Fruit fly (Drosophila melanogaster): ENCODE results near the gene Nufip.

The Nufip gene

DNA sequence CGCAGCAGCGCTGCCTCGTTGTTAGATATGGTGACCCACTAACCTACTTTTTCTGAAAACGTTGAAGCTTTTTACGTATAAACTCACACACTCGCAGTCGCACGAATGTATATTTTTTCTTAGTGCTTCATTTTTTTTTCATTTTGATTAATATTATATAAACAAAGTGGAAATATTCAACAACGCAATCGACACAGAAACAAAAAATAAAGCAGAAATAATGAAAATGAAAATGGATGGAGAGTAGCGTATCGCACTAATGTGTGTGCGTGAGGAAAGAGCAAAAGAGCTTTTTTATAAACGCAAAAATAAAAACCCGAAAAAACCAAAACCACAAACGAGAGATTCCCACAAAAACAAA lies 37.9 kb upstream of the Nufip start (continued):
- TF ChIP-seq ac (GFP tag; optimal IDR thresholded peaks at IDR 0.05) (no peak), al (GFP tag; IDR thresholded peaks at IDR 0.05) (peak; percentile 35; the same call in 1 of the 2 replicates), psq (GFP tag; optimal IDR thresholded peaks at IDR 0.05) (no peak), CG34422 (GFP tag; IDR thresholded peaks at IDR 0.05) (no peak), hkb (optimal IDR thresholded peaks at IDR 0.05) (no peak), hkb (GFP tag; IDR thresholded peaks at IDR 0.05) (peak; percentile 74), CG11504 (tag; optimal IDR thresholded peaks at IDR 0.05) (peak; percentile 54), nau (GFP tag; optimal IDR thresholded peaks at IDR 0.05) (peak; percentile 12), CG12071 (GFP tag; optimal IDR thresholded peaks at IDR 0.05) (no peak), H2.0 (GFP tag; IDR thresholded peaks at IDR 0.05) (peak; percentile 49), H15 (GFP tag; IDR thresholded peaks at IDR 0.05) (peak; percentile 48; the same call in 1 of the 3 replicates), CG13296 (GFP tag; optimal IDR thresholded peaks at IDR 0.05) (peak; percentile 17), CG14014 (GFP tag; IDR thresholded peaks at IDR 0.05) (peak; percentile 42; the same call in 1 of the 2 replicates), lilli (GFP tag; optimal IDR thresholded peaks at IDR 0.05) (peak; percentile 31), dysf (GFP tag; IDR thresholded peaks at IDR 0.05) (peak; percentile 53; the same call in 2 of the 3 replicates), CG1832 (GFP tag; optimal IDR thresholded peaks at IDR 0.05) (no peak), danr (GFP tag; IDR thresholded peaks at IDR 0.05) (0 out of 2 replicates have a peak, but pooled peaks have one; percentile 26), Fer2 (tag; optimal IDR thresholded peaks at IDR 0.05) (no peak), CG18011 (GFP tag; optimal IDR thresholded peaks at IDR 0.05) (no peak), ase (GFP tag; IDR thresholded peaks at IDR 0.05) (peak; percentile 30; the same call in 1 of the 3 replicates), ERR (GFP tag; optimal IDR thresholded peaks at IDR 0.05) (no peak), Med (GFP tag) (peak; percentile 51), CG17568 (GFP tag; optimal IDR thresholded peaks at IDR 0.05) (no peak), ken (GFP tag; IDR thresholded peaks at IDR 0.05) (peak; percentile 58; the same call in 2 of the 3 replicates), CG5953 (GFP tag; IDR thresholded peaks at IDR 0.05) (0 out of 2 replicates have a peak, but pooled peaks have one; percentile 4), wdn (GFP tag; IDR thresholded peaks at IDR 0.05) (0 out of 2 replicates have a peak, but pooled peaks have one; percentile 30), CG12299 (tag; optimal IDR thresholded peaks at IDR 0.05) (peak; percentile 20), grau (tag; optimal IDR thresholded peaks at IDR 0.05) (peak; percentile 38), sens (GFP tag) (peak; percentile 25), CG8290 (GFP tag; optimal IDR thresholded peaks at IDR 0.05) (no peak), CG8290 (tag; optimal IDR thresholded peaks at IDR 0.05) (no peak), CG15514 (GFP tag; optimal IDR thresholded peaks at IDR 0.05) (peak; percentile 30), CG18476 (GFP tag; optimal IDR thresholded peaks at IDR 0.05) (peak; percentile 40)

- peak; percentile 10 for TF ChIP-seq sd (tag; optimal IDR thresholded peaks at IDR 0.05)
- peak; percentile 44 for TF ChIP-seq CG12659 (GFP tag; optimal IDR thresholded peaks at IDR 0.05)
- peak; percentile 41 for TF ChIP-seq al (GFP tag; IDR thresholded peaks at IDR 0.05)
- peak; percentile 45 for TF ChIP-seq lilli (GFP tag; optimal IDR thresholded peaks at IDR 0.05)
- no peak for TF ChIP-seq D (optimal IDR thresholded peaks at IDR 0.05)
- TF ChIP-seq D (GFP tag; optimal IDR thresholded peaks at IDR 0.05), result no peak
- no peak for TF ChIP-seq ERR (GFP tag; optimal IDR thresholded peaks at IDR 0.05)
- peak; percentile 61; the same call in 2 of the 3 replicates for TF ChIP-seq HLH4C (GFP tag; IDR thresholded peaks at IDR 0.05; ENCODE audit: partially characterized antibody)
- TF ChIP-seq CG17361 (GFP tag; IDR thresholded peaks at IDR 0.05), result peak; percentile 47; the same call in 2 of the 3 replicates
- peak; percentile 6 for TF ChIP-seq Sry-δ (GFP tag; optimal IDR thresholded peaks at IDR 0.05)
- peak; percentile 70 for TF ChIP-seq CG17359 (tag; optimal IDR thresholded peaks at IDR 0.05)
- TF ChIP-seq tll (GFP tag; optimal IDR thresholded peaks at IDR 0.05), result no peak
- peak; percentile 86 for TF ChIP-seq H2.0 (GFP tag; IDR thresholded peaks at IDR 0.05)
- peak; percentile 65 for TF ChIP-seq ttk (GFP tag; IDR thresholded peaks at IDR 0.05)
- no peak for TF ChIP-seq MTF-1 (GFP tag; optimal IDR thresholded peaks at IDR 0.05; ENCODE audit: borderline replicate concordance)
- TF ChIP-seq psq (GFP tag; optimal IDR thresholded peaks at IDR 0.05), result peak; percentile 12
- TF ChIP-seq HLH54F (GFP tag; optimal IDR thresholded peaks at IDR 0.05), result peak; percentile 48
- TF ChIP-seq CG12942 (GFP tag; optimal IDR thresholded peaks at IDR 0.05), result peak; percentile 56
- TF ChIP-seq CG5953 (GFP tag; IDR thresholded peaks at IDR 0.05), result peak; percentile 70
- no peak for TF ChIP-seq CG4854 (GFP tag; optimal IDR thresholded peaks at IDR 0.05)
- TF ChIP-seq CG1024 (GFP tag; IDR thresholded peaks at IDR 0.05), result no peak
- TF ChIP-seq seq (GFP tag; IDR thresholded peaks at IDR 0.05), result peak; percentile 81
- peak; percentile 28 for TF ChIP-seq Dad (GFP tag; optimal IDR thresholded peaks at IDR 0.05)
- peak; percentile 73 for TF ChIP-seq ranshi (GFP tag; IDR thresholded peaks at IDR 0.05)
- TF ChIP-seq Xbp1 (GFP tag; optimal IDR thresholded peaks at IDR 0.05), result peak; percentile 65
Observed at dm6 chr3L:18784562-18784961, 36.4 kb upstream of the Nufip start.

Measured in whole organism, embryonic.